Fruit fly (Drosophila melanogaster): ENCODE measurements around the gene Wdfy2.

Wdfy2 gene

DNA sequence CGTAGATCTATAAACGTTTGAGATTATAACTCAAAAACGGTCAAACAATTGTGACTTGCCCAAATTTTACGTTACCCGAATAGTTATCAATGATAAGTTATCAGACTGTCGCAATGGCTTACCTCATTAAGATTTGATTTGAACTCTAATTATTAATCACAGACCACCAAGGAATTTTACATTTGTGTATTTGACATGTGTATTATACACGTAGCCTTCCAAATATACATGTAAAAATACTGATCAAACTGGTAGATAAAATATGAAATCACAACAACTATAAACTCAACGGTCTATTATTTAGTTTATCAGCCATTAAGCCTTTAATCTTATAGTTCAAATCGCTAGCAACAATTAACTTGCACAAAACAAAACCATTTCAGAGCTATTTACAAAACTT is 29.6 kb upstream of the Wdfy2 start:
- TF ChIP-seq Dif (GFP tag; optimal IDR thresholded peaks at IDR 0.05; ENCODE audit: partially characterized antibody): no peak
- TF ChIP-seq Jra (GFP tag; optimal IDR thresholded peaks at IDR 0.05): no peak
- no peak for TF ChIP-seq Mio (GFP tag; optimal IDR thresholded peaks at IDR 0.05)
- no peak for TF ChIP-seq rgr (GFP tag; optimal IDR thresholded peaks at IDR 0.05)
- no peak for TF ChIP-seq fru (GFP tag; optimal IDR thresholded peaks at IDR 0.05)
- TF ChIP-seq Hnf4 (GFP tag; optimal IDR thresholded peaks at IDR 0.05): no peak
- TF ChIP-seq Myc (optimal IDR thresholded peaks at IDR 0.05): no peak
- TF ChIP-seq HLH106 (tag; optimal IDR thresholded peaks at IDR 0.05): no peak
- no peak for TF ChIP-seq sage (GFP tag; optimal IDR thresholded peaks at IDR 0.05)
- no peak for TF ChIP-seq ey (GFP tag; optimal IDR thresholded peaks at IDR 0.05)
- TF ChIP-seq pan (optimal IDR thresholded peaks at IDR 0.05): no peak
- TF ChIP-seq Hr83 (GFP tag; optimal IDR thresholded peaks at IDR 0.05; ENCODE audit: poor library complexity, severe bottlenecking): no peak
- TF ChIP-seq br (GFP tag; optimal IDR thresholded peaks at IDR 0.05): no peak
- no peak for TF ChIP-seq tai (GFP tag; optimal IDR thresholded peaks at IDR 0.05)
- no peak for TF ChIP-seq Sp1 (GFP tag; optimal IDR thresholded peaks at IDR 0.05)
- no peak for TF ChIP-seq Abd-B (GFP tag; optimal IDR thresholded peaks at IDR 0.05)
- no peak for TF ChIP-seq Vsx2 (GFP tag; optimal IDR thresholded peaks at IDR 0.05; ENCODE audit: partially characterized antibody)

- TF ChIP-seq tai (GFP tag; optimal IDR thresholded peaks at IDR 0.05) (peak; percentile 31), br (GFP tag; optimal IDR thresholded peaks at IDR 0.05) (no peak)
These were observed 28.1 kb upstream of the Wdfy2 start for dm6 chr2L:10395035-10395434.

DNA sequence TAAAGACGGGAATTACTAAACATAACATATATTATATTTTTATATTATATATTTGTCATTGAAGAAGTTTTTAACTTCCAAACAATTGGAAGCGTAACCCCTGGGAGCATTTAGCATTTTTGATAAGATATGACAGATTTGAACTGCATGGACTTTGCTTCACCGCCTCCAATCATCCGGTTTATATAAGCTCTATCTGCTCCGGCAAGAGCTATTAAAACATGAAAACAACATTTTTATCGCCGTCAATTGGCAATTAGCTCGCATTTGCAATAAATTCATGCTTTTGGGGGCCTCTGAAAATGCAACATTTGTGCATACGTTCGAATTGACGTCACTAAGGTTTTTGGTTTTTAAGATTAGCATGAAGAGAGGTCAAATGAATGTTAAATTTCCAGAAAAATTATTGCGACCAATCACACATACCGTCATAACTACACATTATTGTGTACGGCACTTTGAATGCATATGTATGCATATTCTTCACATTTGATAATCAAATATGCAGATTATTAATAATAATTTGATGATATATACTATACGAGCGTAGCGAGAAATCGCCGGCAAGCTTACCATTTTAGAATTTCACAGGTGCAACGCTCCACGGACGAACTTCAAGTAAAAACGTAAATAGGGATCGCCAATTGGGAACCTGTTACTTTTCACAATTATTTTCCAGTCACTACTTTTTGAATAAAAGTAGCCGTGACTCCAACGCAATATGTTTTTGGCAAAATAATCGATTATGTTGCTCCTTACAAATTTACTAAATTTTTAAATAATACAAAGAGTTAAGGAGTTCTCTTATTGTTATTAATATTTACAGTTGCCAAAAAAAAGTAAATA is 27.2 kb upstream of the Wdfy2 start, which contains the start of gene Mdh1:
Gene Mdh1, minus strand, starts transcription at position 691 of the 846 bp plus-strand sequence.
- no peak for TF ChIP-seq Vsx2 (GFP tag; optimal IDR thresholded peaks at IDR 0.05; ENCODE audit: partially characterized antibody)
- TF ChIP-seq foxo (GFP tag; optimal IDR thresholded peaks at IDR 0.05): no peak
- peak; percentile 37 for TF ChIP-seq sage (GFP tag; optimal IDR thresholded peaks at IDR 0.05)
- no peak for TF ChIP-seq dmrt93B (GFP tag; optimal IDR thresholded peaks at IDR 0.05)
- TF ChIP-seq dl (GFP tag; optimal IDR thresholded peaks at IDR 0.05; ENCODE audit: insufficient read depth in 1 of 2, partially characterized antibody in 2 of 2): peak in 1 of 2 experiments; percentile 11
- TF ChIP-seq usp (GFP tag; optimal IDR thresholded peaks at IDR 0.05): no peak
- no peak for TF ChIP-seq tai (GFP tag; optimal IDR thresholded peaks at IDR 0.05)
- TF ChIP-seq OdsH (GFP tag; optimal IDR thresholded peaks at IDR 0.05): peak; percentile 14
- TF ChIP-seq rgr (GFP tag; optimal IDR thresholded peaks at IDR 0.05): peak; percentile 13
- TF ChIP-seq woc (GFP tag; optimal IDR thresholded peaks at IDR 0.05): peak; percentile 6
- TF ChIP-seq brk (GFP tag; optimal IDR thresholded peaks at IDR 0.05): peak; percentile 52
- no peak for TF ChIP-seq CrebA (GFP tag; optimal IDR thresholded peaks at IDR 0.05; ENCODE audit: borderline replicate concordance)
- no peak for TF ChIP-seq fru (GFP tag; optimal IDR thresholded peaks at IDR 0.05)
- TF ChIP-seq jim (GFP tag; optimal IDR thresholded peaks at IDR 0.05): no peak
- peak; percentile 10 for TF ChIP-seq Hnf4 (GFP tag; optimal IDR thresholded peaks at IDR 0.05)
- TF ChIP-seq Dfd (GFP tag; optimal IDR thresholded peaks at IDR 0.05): no peak

- TF ChIP-seq GATAd (GFP tag; optimal IDR thresholded peaks at IDR 0.05): no peak
- TF ChIP-seq CG9705 (GFP tag; optimal IDR thresholded peaks at IDR 0.05): no peak
- peak; percentile 53 for TF ChIP-seq Myc (optimal IDR thresholded peaks at IDR 0.05)
- TF ChIP-seq Sp1 (GFP tag; optimal IDR thresholded peaks at IDR 0.05): no peak
- TF ChIP-seq foxo (GFP tag; optimal IDR thresholded peaks at IDR 0.05): no peak
- peak; percentile 13 for TF ChIP-seq woc (GFP tag; optimal IDR thresholded peaks at IDR 0.05)
- TF ChIP-seq HLH106 (tag; optimal IDR thresholded peaks at IDR 0.05): no peak
- TF ChIP-seq dl (GFP tag; optimal IDR thresholded peaks at IDR 0.05; ENCODE audit: insufficient read depth in 1 of 2, partially characterized antibody in 2 of 2): no peak
- TF ChIP-seq brk (GFP tag; optimal IDR thresholded peaks at IDR 0.05): no peak
- no peak for TF ChIP-seq Abd-B (GFP tag; optimal IDR thresholded peaks at IDR 0.05)
- no peak for TF ChIP-seq ey (GFP tag; optimal IDR thresholded peaks at IDR 0.05)
- TF ChIP-seq h (GFP tag; optimal IDR thresholded peaks at IDR 0.05): no peak
- TF ChIP-seq jim (GFP tag; optimal IDR thresholded peaks at IDR 0.05): no peak
- no peak for TF ChIP-seq tai (GFP tag; optimal IDR thresholded peaks at IDR 0.05)
These were observed 26.6 kb upstream of the Wdfy2 start, which contains the start of gene Cnot4 for dm6 chr2L:10396488-10396824. Gene Cnot4, plus strand, starts transcription at chr2L:10396716.
